Fruit fly (Drosophila melanogaster) whole organism, embryonic: ENCODE data around the gene CG31870.

Experiments
- Atf-2 ChIP-seq: fragments of 200-800 bp; sonication (Bioruptor generic); optimal IDR thresholded peaks from 2 replicates; lab custom pipeline; 2016; ENCODE audit warnings: missing biosample characterization, missing genetic modification characterization
- Awh ChIP-seq: fragments of 200-800 bp; sonication (Bioruptor generic); IDR thresholded peaks from 2 replicates; pipeline ENCODE4, ENCODE4 v1.3.6; 2022; ENCODE audit warnings: missing biosample characterization, missing genetic modification characterization
- Bteb2 ChIP-seq: fragments of 200-800 bp; sonication (Bioruptor generic); optimal IDR thresholded peaks from 2 replicates; lab custom pipeline; 2016; ENCODE audit warnings: missing biosample characterization, missing genetic modification characterization
- CG10274 ChIP-seq: fragments of 200-800 bp; sonication (Bioruptor generic); optimal IDR thresholded peaks from 3 replicates; lab custom pipeline; 2017; ENCODE audit warnings: missing biosample characterization, mild to moderate bottlenecking, missing genetic modification characterization
- CG10366 ChIP-seq: fragments of 200-800 bp; sonication (Bioruptor generic); IDR thresholded peaks from 2 replicates; pipeline ENCODE4 v1.3.6; 2022; ENCODE audit warnings: missing biosample characterization, missing genetic modification characterization
- CG1233 ChIP-seq: fragments of 200-800 bp; sonication (Bioruptor generic); optimal IDR thresholded peaks from 4 replicates; lab custom pipeline; 2018; ENCODE audit warnings: missing biosample characterization, mild to moderate bottlenecking, missing genetic modification characterization
- CG13894 ChIP-seq: fragments of 200-800 bp; sonication (Bioruptor generic); optimal IDR thresholded peaks from 3 replicates; lab custom pipeline; 2018; ENCODE audit warnings: missing biosample characterization, mild to moderate bottlenecking, missing genetic modification characterization, moderate library complexity
- CG2712 ChIP-seq: fragments of 200-800 bp; optimal IDR thresholded peaks from 3 replicates; lab custom pipeline; 2019; ENCODE audit warnings: missing biosample characterization, mild to moderate bottlenecking, missing genetic modification characterization, moderate library complexity
- CG3281 ChIP-seq: fragments of 200-800 bp; sonication (Bioruptor generic); optimal IDR thresholded peaks from 3 replicates; lab custom pipeline; 2017; ENCODE audit warnings: missing biosample characterization, mild to moderate bottlenecking, missing genetic modification characterization
- CG33213 ChIP-seq: fragments of 200-800 bp; sonication (Bioruptor generic); optimal IDR thresholded peaks from 3 replicates; lab custom pipeline; 2016; ENCODE audit warnings: missing biosample characterization, missing genetic modification characterization
- CG42726 ChIP-seq: fragments of 200-800 bp; sonication (Bioruptor generic); IDR thresholded peaks from 2 replicates; pipeline ENCODE4 v1.3.6; 2022; ENCODE audit warnings: missing biosample characterization, missing genetic modification characterization; ENCODE audit not compliant: partially characterized antibody
- CG4360 ChIP-seq: fragments of 200-800 bp; sonication (Bioruptor generic); IDR thresholded peaks from 2 replicates; pipeline ENCODE4 v1.3.6; 2022; ENCODE audit warnings: missing biosample characterization, missing genetic modification characterization
- CG4424 ChIP-seq: fragments of 200-800 bp; sonication (Bioruptor generic); optimal IDR thresholded peaks from 3 replicates; lab custom pipeline; 2016; ENCODE audit warnings: missing biosample characterization, missing genetic modification characterization
- CG4730 ChIP-seq: fragments of 200-800 bp; sonication (Bioruptor generic); IDR thresholded peaks from 2 replicates; pipeline ENCODE4 v1.3.6; 2022; ENCODE audit warnings: missing biosample characterization, missing genetic modification characterization
- CG6654 ChIP-seq: fragments of 200-800 bp; sonication (Bioruptor generic); optimal IDR thresholded peaks from 2 replicates; lab custom pipeline; 2017; ENCODE audit warnings: missing biosample characterization, mild to moderate bottlenecking, missing genetic modification characterization
- CG6689 ChIP-seq: fragments of 200-800 bp; sonication (Bioruptor generic); IDR thresholded peaks from 2 replicates; pipeline ENCODE4 v1.3.6; 2022; ENCODE audit warnings: missing biosample characterization, missing genetic modification characterization
- CG9437 ChIP-seq: fragments of 200-800 bp; sonication (Bioruptor generic); optimal IDR thresholded peaks from 2 replicates; lab custom pipeline; 2018; ENCODE audit warnings: missing biosample characterization, mild to moderate bottlenecking, missing genetic modification characterization
- CTCF ChIP-seq: fragments of 200-800 bp; sonication (Bioruptor generic); optimal IDR thresholded peaks from 2 replicates; lab custom pipeline; 2017; ENCODE audit warnings: missing biosample characterization, mild to moderate bottlenecking, missing genetic modification characterization, moderate library complexity
- Fer3 ChIP-seq: fragments of 200-800 bp; sonication (Bioruptor generic); optimal IDR thresholded peaks from 2 replicates; lab custom pipeline; 2018; ENCODE audit warnings: missing biosample characterization, mild to moderate bottlenecking, missing genetic modification characterization, moderate library complexity
- Gsc ChIP-seq: fragments of 200-800 bp; sonication (Bioruptor generic); IDR thresholded peaks from 2 replicates; pipeline ENCODE4 v1.3.6; 2022; ENCODE audit warnings: missing biosample characterization, missing genetic modification characterization
- H2.0 ChIP-seq: fragments of 200-800 bp; sonication (Bioruptor generic); IDR thresholded peaks from 2 replicates; pipeline ENCODE4 v1.3.6; 2022; ENCODE audit warnings: missing biosample characterization, missing genetic modification characterization
- Hsf ChIP-seq: fragments of 200-800 bp; sonication (Bioruptor generic); optimal IDR thresholded peaks from 3 replicates; lab custom pipeline; 2016; ENCODE audit warnings: missing biosample characterization, missing genetic modification characterization
- Kr ChIP-seq: fragments of 200-800 bp; sonication (Bioruptor generic); optimal IDR thresholded peaks from 2 replicates; lab custom pipeline; 2017; ENCODE audit warnings: missing biosample characterization, mild to moderate bottlenecking, missing genetic modification characterization
- Nf-YC ChIP-seq: fragments of 200-800 bp; optimal IDR thresholded peaks from 3 replicates; lab custom pipeline; 2019; ENCODE audit warnings: missing biosample characterization, mild to moderate bottlenecking, missing genetic modification characterization, moderate library complexity
- PHDP ChIP-seq: fragments of 200-800 bp; sonication (Bioruptor generic); optimal IDR thresholded peaks from 3 replicates; lab custom pipeline; 2018; ENCODE audit warnings: missing biosample characterization, mild to moderate bottlenecking, missing genetic modification characterization, moderate library complexity
- Tbp ChIP-seq: fragments of >200 bp; optimal IDR thresholded peaks from 2 replicates; lab custom pipeline; 2018; ENCODE audit warnings: missing biosample characterization, missing genetic modification characterization
- ab ChIP-seq: fragments of 200-800 bp; sonication (Bioruptor generic); optimal IDR thresholded peaks from 2 replicates; lab custom pipeline; 2016; ENCODE audit warnings: missing biosample characterization, missing genetic modification characterization
- ap ChIP-seq: fragments of 200-800 bp; sonication (Bioruptor generic); IDR thresholded peaks from 2 replicates; pipeline ENCODE4 v1.3.6; 2022; ENCODE audit warnings: missing biosample characterization, missing genetic modification characterization
- bbx ChIP-seq: fragments of 200-800 bp; sonication (Bioruptor generic); IDR thresholded peaks from 2 replicates; pipeline ENCODE4 v1.3.6; 2022; ENCODE audit warnings: missing biosample characterization, missing genetic modification characterization; ENCODE audit not compliant: partially characterized antibody
- bigmax ChIP-seq: fragments of 200-800 bp; sonication (Bioruptor generic); optimal IDR thresholded peaks from 2 replicates; lab custom pipeline; 2018; ENCODE audit warnings: missing biosample characterization, mild to moderate bottlenecking, missing genetic modification characterization
- bsh ChIP-seq, 2 experiments: fragments of 200-800 bp; sonication (Bioruptor generic); optimal IDR thresholded peaks; 2 replicates each; lab custom pipeline; 2017 to 2018; ENCODE audit warnings: mild to moderate bottlenecking in 2 of 2, missing biosample characterization in 2 of 2, missing genetic modification characterization in 2 of 2, moderate library complexity in 1 of 2
- chm ChIP-seq: fragments of 200-800 bp; sonication (Bioruptor generic); IDR thresholded peaks from 2 replicates; pipeline ENCODE4 v1.3.6; 2022; ENCODE audit warnings: missing biosample characterization, missing genetic modification characterization
- croc ChIP-seq: fragments of 200-800 bp; sonication (Bioruptor generic); conservative IDR thresholded peaks from 3 replicates; pipeline ENCODE4 v1.3.6; 2022; ENCODE audit warnings: missing biosample characterization, missing genetic modification characterization
- da ChIP-seq: fragments of 200-800 bp; sonication (Bioruptor generic); optimal IDR thresholded peaks from 2 replicates; lab custom pipeline; 2016; ENCODE audit warnings: missing biosample characterization, missing genetic modification characterization
- disco-r ChIP-seq: fragments of 200-800 bp; sonication (Bioruptor generic); optimal IDR thresholded peaks from 2 replicates; lab custom pipeline; 2016; ENCODE audit warnings: missing biosample characterization, missing genetic modification characterization
- dm ChIP-seq: fragments of 200-800 bp; sonication (Bioruptor generic); optimal IDR thresholded peaks from 3 replicates; lab custom pipeline; 2016; ENCODE audit warnings: missing biosample characterization, missing genetic modification characterization
- dpn ChIP-seq, 2 experiments: fragments of 200-800 bp; sonication (Bioruptor generic); optimal IDR thresholded peaks; 3 replicates each; lab custom pipeline; 2016; ENCODE audit warnings: missing biosample characterization in 2 of 2, missing genetic modification characterization in 2 of 2
- ems ChIP-seq: fragments of 200-800 bp; sonication (Bioruptor generic); optimal IDR thresholded peaks from 3 replicates; lab custom pipeline; 2016; ENCODE audit warnings: missing biosample characterization, missing genetic modification characterization
- gce ChIP-seq: fragments of 200-800 bp; sonication (Bioruptor generic); IDR thresholded peaks from 3 replicates; pipeline ENCODE4 v1.3.6; 2022; ENCODE audit warnings: missing biosample characterization, missing genetic modification characterization
- gsb ChIP-seq: fragments of 200-800 bp; sonication (Bioruptor generic); IDR thresholded peaks from 2 replicates; pipeline ENCODE4 v1.3.6; 2022; ENCODE audit warnings: missing biosample characterization, missing genetic modification characterization
- gsb-n ChIP-seq: fragments of 200-800 bp; sonication (Bioruptor generic); optimal IDR thresholded peaks from 3 replicates; lab custom pipeline; 2018; ENCODE audit warnings: missing biosample characterization, mild to moderate bottlenecking, missing genetic modification characterization
- knrl ChIP-seq: fragments of 200-800 bp; sonication (Bioruptor generic); IDR thresholded peaks from 3 replicates; pipeline ENCODE4 v1.3.6; 2022; ENCODE audit warnings: missing biosample characterization, missing genetic modification characterization; ENCODE audit not compliant: partially characterized antibody
- nerfin-2 ChIP-seq: fragments of 200-800 bp; sonication (Bioruptor generic); IDR thresholded peaks from 2 replicates; pipeline ENCODE4 v1.3.6; 2022; ENCODE audit warnings: missing biosample characterization, missing genetic modification characterization; ENCODE audit not compliant: partially characterized antibody
- nmo ChIP-seq: fragments of 200-800 bp; sonication (Bioruptor generic); optimal IDR thresholded peaks from 2 replicates; lab custom pipeline; 2018; ENCODE audit warnings: missing biosample characterization, mild to moderate bottlenecking, missing genetic modification characterization, moderate library complexity
- pita ChIP-seq: fragments of 200-800 bp; sonication (Bioruptor generic); optimal IDR thresholded peaks from 2 replicates; lab custom pipeline; 2017; ENCODE audit warnings: missing biosample characterization, mild to moderate bottlenecking, missing genetic modification characterization
- sd ChIP-seq: fragments of 200-800 bp; sonication (Bioruptor generic); optimal IDR thresholded peaks from 3 replicates; lab custom pipeline; 2018; ENCODE audit warnings: missing biosample characterization, mild to moderate bottlenecking, missing genetic modification characterization, moderate library complexity
- sens-2 ChIP-seq: fragments of 200-800 bp; sonication (Bioruptor generic); IDR thresholded peaks from 2 replicates; pipeline ENCODE4 v1.3.6; 2022; ENCODE audit warnings: missing biosample characterization, missing genetic modification characterization
- shn ChIP-seq: fragments of 200-800 bp; sonication (Bioruptor generic); optimal IDR thresholded peaks from 3 replicates; lab custom pipeline; 2016; ENCODE audit warnings: missing biosample characterization, missing genetic modification characterization
- sna ChIP-seq: fragments of 200-800 bp; sonication (Bioruptor generic); IDR thresholded peaks from 2 replicates; pipeline ENCODE4 v1.3.6; 2022; ENCODE audit warnings: missing biosample characterization, missing genetic modification characterization; ENCODE audit not compliant: partially characterized antibody
- so ChIP-seq: fragments of 200-800 bp; sonication (Bioruptor generic); IDR thresholded peaks from 3 replicates; pipeline ENCODE4 v1.3.6; 2022; ENCODE audit warnings: missing biosample characterization, missing genetic modification characterization
- zen2 ChIP-seq: fragments of 200-800 bp; sonication (Bioruptor generic); IDR thresholded peaks from 3 replicates; pipeline ENCODE4 v1.3.6; 2022; ENCODE audit warnings: missing biosample characterization, missing genetic modification characterization; ENCODE audit not compliant: partially characterized antibody

CG31870 gene

DNA sequence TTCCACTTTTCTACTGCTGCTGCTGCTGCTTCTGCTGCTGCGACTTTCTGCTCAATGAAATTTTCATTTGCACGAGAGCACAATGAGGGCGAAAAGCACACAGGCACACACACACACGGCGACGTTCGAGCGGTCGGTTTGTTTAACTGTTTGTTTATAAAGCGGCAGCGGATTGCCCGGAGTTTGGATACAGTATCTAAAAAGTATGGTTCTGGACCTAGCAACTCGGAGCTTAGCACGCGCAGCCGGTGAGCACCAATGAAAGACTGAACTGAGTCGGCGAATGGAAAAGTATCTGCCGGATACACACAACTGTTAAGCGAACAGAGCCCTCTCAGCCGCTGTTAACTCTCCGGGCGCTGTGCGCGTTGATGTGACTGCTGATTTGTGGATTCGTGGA, 34.0 kb upstream of the CG31870 start, which contains the start of gene CG17124 (continued):
- no peak for TF ChIP-seq CG9437 (GFP tag; lab: Kevin White, UChicago)
- TF ChIP-seq bsh (GFP tag; optimal IDR thresholded peaks at IDR 0.05; lab: Kevin White, UChicago) = peak; percentile 14 to 27
- TF ChIP-seq sna (GFP tag; lab: Robert Waterston, UW) = 0 out of 2 replicates have a peak, but pooled peaks have one; percentile 15
- no peak for TF ChIP-seq H2.0 (GFP tag; lab: Robert Waterston, UW)
- no peak for TF ChIP-seq disco-r (GFP tag; lab: Kevin White, UChicago)
- TF ChIP-seq CG6689 = peak; percentile 11; the same call in 1 of the 2 replicates
- TF ChIP-seq CG3281 (GFP tag; lab: Kevin White, UChicago) = peak; percentile 47
- no peak; the same call in 1 of the 3 replicates for TF ChIP-seq zen2 (GFP tag; lab: Robert Waterston, UW)
- TF ChIP-seq CG13894 = peak; percentile 81
- TF ChIP-seq Hsf (GFP tag; lab: Kevin White, UChicago) = no peak
- no peak for TF ChIP-seq nmo
- no peak for TF ChIP-seq Atf-2
- no peak for TF ChIP-seq ems (GFP tag; lab: Kevin White, UChicago)
- no peak for TF ChIP-seq nerfin-2 (GFP tag; lab: Robert Waterston, UW)
- no peak for TF ChIP-seq dm (GFP tag; lab: Kevin White, UChicago)
- TF ChIP-seq CG10366 (GFP tag; lab: Robert Waterston, UW) = no peak
- no peak for TF ChIP-seq so
- TF ChIP-seq Bteb2 = no peak
- no peak for TF ChIP-seq pita (GFP tag; lab: Kevin White, UChicago)
- TF ChIP-seq knrl (GFP tag; lab: Robert Waterston, UW) = peak; percentile 38; the same call in 1 of the 3 replicates
- no peak for TF ChIP-seq CG33213
- peak; percentile 30 for TF ChIP-seq sd
- TF ChIP-seq croc (GFP tag; lab: Robert Waterston, UW) = no peak
- no peak for TF ChIP-seq ab (GFP tag; lab: Kevin White, UChicago)
- TF ChIP-seq CG42726 (GFP tag; lab: Robert Waterston, UW) = peak; percentile 64; the same call in 1 of the 2 replicates
- 0 out of 3 replicates have a peak, but pooled peaks have one; percentile 12 for TF ChIP-seq gce (GFP tag; lab: Robert Waterston, UW)
- peak; percentile 69 for TF ChIP-seq Nf-YC (tag; lab: Kevin White, UChicago)
- TF ChIP-seq PHDP = peak; percentile 9
- no peak for TF ChIP-seq Kr (GFP tag; lab: Kevin White, UChicago)
- peak; percentile 67 for TF ChIP-seq Awh (GFP tag; lab: Robert Waterston, UW)
- no peak for TF ChIP-seq sens-2 (GFP tag; lab: Robert Waterston, UW)
- TF ChIP-seq bbx (GFP tag; lab: Robert Waterston, UW) = peak; percentile 55; the same call in 1 of the 2 replicates
- no peak for TF ChIP-seq ap (GFP tag; lab: Robert Waterston, UW)
- no peak for TF ChIP-seq shn (GFP tag; lab: Kevin White, UChicago)
- peak; percentile 10 for TF ChIP-seq Fer3
- no peak for TF ChIP-seq Gsc (GFP tag; lab: Robert Waterston, UW)
- no peak for TF ChIP-seq gsb-n
- 0 out of 2 replicates have a peak, but pooled peaks have one; percentile 31 for TF ChIP-seq gsb (GFP tag; lab: Robert Waterston, UW)
- TF ChIP-seq CG2712 = peak; percentile 19
- TF ChIP-seq bigmax (GFP tag; lab: Kevin White, UChicago) = peak; percentile 10
- TF ChIP-seq chm (GFP tag; lab: Robert Waterston, UW) = peak; percentile 70; the same call in 1 of the 2 replicates
- TF ChIP-seq da (GFP tag; lab: Kevin White, UChicago) = no peak
- no peak for TF ChIP-seq CG1233 (GFP tag; lab: Kevin White, UChicago)
- no peak for TF ChIP-seq CG4360 (GFP tag; lab: Robert Waterston, UW)
- no peak for TF ChIP-seq CG6654 (GFP tag; lab: Kevin White, UChicago)
- no peak for TF ChIP-seq CG10274 (GFP tag; lab: Kevin White, UChicago)
- no peak for TF ChIP-seq CG4424 (GFP tag; lab: Kevin White, UChicago)
- no peak for TF ChIP-seq Tbp (GFP tag; lab: Kevin White, UChicago)
- TF ChIP-seq dpn (GFP tag; optimal IDR thresholded peaks at IDR 0.05; lab: Kevin White, UChicago) = peak in 1 of 2 experiments; percentile 14
- TF ChIP-seq CG4730 (GFP tag; lab: Robert Waterston, UW) = 0 out of 2 replicates have a peak, but pooled peaks have one; percentile 11
- TF ChIP-seq CTCF (GFP tag; lab: Kevin White, UChicago) = no peak
